Fruit fly (Drosophila melanogaster) whole organism, wandering third instar larva: Measurements from ENCODE around the gene CG7560.
A peak's percentile ranks its signal among the peaks of the same experiment; 100 is the strongest.

Experiments
- Dfd ChIP-seq: fragments of >200 bp; optimal IDR thresholded peaks from 2 replicates; lab custom pipeline; 2017; ENCODE audit warnings: missing biosample characterization, missing genetic modification characterization
- GATAd ChIP-seq: sonication (Bioruptor generic); optimal IDR thresholded peaks from 2 replicates; lab custom pipeline; 2016; ENCODE audit warnings: missing biosample characterization, missing genetic modification characterization
- Hnf4 ChIP-seq: fragments of 200-800 bp; sonication (Bioruptor generic); optimal IDR thresholded peaks from 2 replicates; lab custom pipeline; 2016; ENCODE audit warnings: missing biosample characterization, mild to moderate bottlenecking, missing genetic modification characterization
- Hr78 ChIP-seq: fragments of >200 bp; optimal IDR thresholded peaks from 2 replicates; lab custom pipeline; 2017; ENCODE audit warnings: missing biosample characterization, missing genetic modification characterization
- OdsH ChIP-seq: fragments of 200-800 bp; sonication (Bioruptor generic); optimal IDR thresholded peaks from 2 replicates; lab custom pipeline; 2016; ENCODE audit warnings: missing biosample characterization, mild to moderate bottlenecking, missing genetic modification characterization
- Sp1 ChIP-seq: fragments of 200-800 bp; sonication (Bioruptor generic); optimal IDR thresholded peaks from 3 replicates; lab custom pipeline; 2019; ENCODE audit warnings: missing biosample characterization, mild to moderate bottlenecking, missing genetic modification characterization, moderate library complexity
- br ChIP-seq: fragments of 200-800 bp; sonication (Bioruptor generic); optimal IDR thresholded peaks from 2 replicates; lab custom pipeline; 2016; ENCODE audit warnings: missing biosample characterization, missing genetic modification characterization
- foxo ChIP-seq, 2 experiments: fragments of 200-800 bp; sonication (Bioruptor generic); optimal IDR thresholded peaks; 2 replicates in 1 of 2; 3 replicates in 1 of 2; lab custom pipeline; 2016 to 2017; ENCODE audit warnings: missing biosample characterization in 2 of 2, missing genetic modification characterization in 2 of 2
- lola ChIP-seq: fragments of >200 bp; optimal IDR thresholded peaks from 2 replicates; lab custom pipeline; 2017; ENCODE audit warnings: missing biosample characterization, missing genetic modification characterization
- rgr ChIP-seq: fragments of 200-800 bp; sonication (Bioruptor generic); optimal IDR thresholded peaks from 3 replicates; lab custom pipeline; 2016; ENCODE audit warnings: missing biosample characterization, mild to moderate bottlenecking, missing genetic modification characterization
- usp ChIP-seq: fragments of >200 bp; optimal IDR thresholded peaks from 2 replicates; lab custom pipeline; 2017; ENCODE audit warnings: missing biosample characterization, missing genetic modification characterization

DNA sequence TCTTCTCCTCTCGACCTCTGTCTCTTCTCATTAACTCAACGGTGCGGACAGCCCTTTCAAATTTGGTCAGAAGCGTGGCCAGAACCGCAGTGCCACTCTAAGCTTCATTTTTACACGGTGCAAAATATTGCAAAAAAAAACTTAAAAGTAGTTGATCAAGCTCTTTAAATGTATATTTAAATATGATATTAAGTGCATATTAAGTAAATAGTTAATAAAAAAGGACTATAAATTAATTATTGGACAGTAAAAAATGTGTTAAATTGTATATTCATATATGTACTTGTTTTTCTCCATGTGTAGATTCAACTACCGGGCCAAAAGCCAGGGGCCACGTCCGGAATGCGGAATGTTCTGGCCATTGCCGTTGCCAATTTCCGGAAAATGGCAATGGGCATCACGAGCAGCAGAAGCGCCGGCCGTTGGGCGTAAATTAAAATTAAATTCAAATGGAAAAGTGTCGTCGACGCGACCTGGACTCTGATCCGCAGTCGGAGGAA lies 27.8 kb upstream of the CG7560 start, which contains the start of gene CG44362:
- TF ChIP-seq OdsH (GFP tag; lab: Kevin White, UChicago) (no peak), foxo (GFP tag; optimal IDR thresholded peaks at IDR 0.05; lab: Kevin White, UChicago) (no peak), Hnf4 (GFP tag; lab: Kevin White, UChicago) (no peak), Dfd (GFP tag; lab: Kevin White, UChicago) (no peak), usp (GFP tag; lab: Kevin White, UChicago) (no peak), Sp1 (no peak), rgr (peak; percentile 11), br (GFP tag; lab: Kevin White, UChicago) (no peak), Hr78 (GFP tag; lab: Kevin White, UChicago) (no peak), GATAd (GFP tag; lab: Kevin White, UChicago) (no peak), lola (no peak)
